Fruit fly (Drosophila melanogaster) whole organism, embryonic: ENCODE data around the gene par-6.
A peak's percentile ranks its signal among the peaks of the same experiment; 100 is the strongest.

Experiments
- Bteb2 ChIP-seq: fragments of 200-800 bp; sonication (Bioruptor generic); optimal IDR thresholded peaks from 2 replicates; lab custom pipeline; 2016; ENCODE audit warnings: missing biosample characterization, missing genetic modification characterization
- CG10274 ChIP-seq: fragments of 200-800 bp; sonication (Bioruptor generic); optimal IDR thresholded peaks from 3 replicates; lab custom pipeline; 2017; ENCODE audit warnings: missing biosample characterization, mild to moderate bottlenecking, missing genetic modification characterization
- CG10321 ChIP-seq: fragments of 200-800 bp; sonication (Bioruptor generic); IDR thresholded peaks from 2 replicates; pipeline ENCODE4 v1.3.6; 2022; ENCODE audit warnings: missing biosample characterization, missing genetic modification characterization
- CG10462 ChIP-seq: fragments of 200-800 bp; sonication (Bioruptor generic); optimal IDR thresholded peaks from 2 replicates; lab custom pipeline; 2016; ENCODE audit warnings: missing biosample characterization, missing genetic modification characterization
- CG11456 ChIP-seq: fragments of 200-800 bp; sonication (Bioruptor generic); IDR thresholded peaks from 3 replicates; pipeline ENCODE4 v1.3.6; 2022; ENCODE audit warnings: missing biosample characterization, missing genetic modification characterization
- CG1233 ChIP-seq: fragments of 200-800 bp; sonication (Bioruptor generic); optimal IDR thresholded peaks from 4 replicates; lab custom pipeline; 2018; ENCODE audit warnings: missing biosample characterization, mild to moderate bottlenecking, missing genetic modification characterization
- CG13287 ChIP-seq: fragments of 200-800 bp; sonication (Bioruptor generic); IDR thresholded peaks from 2 replicates; pipeline ENCODE4 v1.3.6; 2022; ENCODE audit warnings: missing biosample characterization, missing genetic modification characterization; ENCODE audit not compliant: partially characterized antibody
- CG15696 ChIP-seq: fragments of 200-800 bp; sonication (Bioruptor generic); optimal IDR thresholded peaks from 2 replicates; lab custom pipeline; 2019; ENCODE audit warnings: missing biosample characterization, mild to moderate bottlenecking, missing genetic modification characterization, moderate library complexity
- CG1647 ChIP-seq: fragments of 200-800 bp; sonication (Bioruptor generic); optimal IDR thresholded peaks from 3 replicates; lab custom pipeline; 2016; ENCODE audit warnings: missing biosample characterization, missing genetic modification characterization
- CG1792 ChIP-seq: fragments of 200-800 bp; sonication (Bioruptor generic); optimal IDR thresholded peaks from 2 replicates; lab custom pipeline; 2016; ENCODE audit warnings: missing biosample characterization, missing genetic modification characterization
- CG18599 ChIP-seq: fragments of 200-800 bp; sonication (Bioruptor generic); optimal IDR thresholded peaks from 3 replicates; lab custom pipeline; 2017; ENCODE audit warnings: missing biosample characterization, missing genetic modification characterization, mild to moderate bottlenecking, moderate library complexity, missing genetic modification reagents
- CG3163 ChIP-seq: fragments of 200-800 bp; sonication (Bioruptor generic); optimal IDR thresholded peaks from 3 replicates; lab custom pipeline; 2016; ENCODE audit warnings: missing biosample characterization, missing genetic modification characterization
- CG34376 ChIP-seq: fragments of 200-800 bp; sonication (Bioruptor generic); optimal IDR thresholded peaks from 2 replicates; lab custom pipeline; 2018; ENCODE audit warnings: missing biosample characterization, mild to moderate bottlenecking, missing genetic modification characterization
- CG4282 ChIP-seq: fragments of 200-800 bp; sonication (Bioruptor generic); optimal IDR thresholded peaks from 2 replicates; lab custom pipeline; 2016; ENCODE audit warnings: missing biosample characterization, missing genetic modification characterization
- CG4360 ChIP-seq: fragments of 200-800 bp; sonication (Bioruptor generic); IDR thresholded peaks from 2 replicates; pipeline ENCODE4 v1.3.6; 2022; ENCODE audit warnings: missing biosample characterization, missing genetic modification characterization
- CG43689 ChIP-seq: fragments of 200-800 bp; sonication (Bioruptor generic); IDR thresholded peaks from 2 replicates; pipeline ENCODE4 v1.3.6; 2022; ENCODE audit warnings: missing biosample characterization, missing genetic modification characterization
- CG6791 ChIP-seq: fragments of 200-800 bp; sonication (Bioruptor generic); IDR thresholded peaks from 3 replicates; pipeline ENCODE4 v1.3.6; 2022; ENCODE audit warnings: missing biosample characterization, missing genetic modification characterization; ENCODE audit not compliant: partially characterized antibody
- CG8089 ChIP-seq: fragments of 200-800 bp; sonication (Bioruptor generic); optimal IDR thresholded peaks from 3 replicates; lab custom pipeline; 2016; ENCODE audit warnings: missing biosample characterization, missing genetic modification characterization
- CG8478 ChIP-seq: fragments of >200 bp; optimal IDR thresholded peaks from 2 replicates; lab custom pipeline; 2018
- CG8944 ChIP-seq: fragments of 200-800 bp; sonication (Bioruptor generic); optimal IDR thresholded peaks from 3 replicates; lab custom pipeline; 2016; ENCODE audit warnings: missing biosample characterization, missing genetic modification characterization
- CG9817 ChIP-seq: fragments of 200-800 bp; sonication (Bioruptor generic); optimal IDR thresholded peaks from 2 replicates; lab custom pipeline; 2018; ENCODE audit warnings: missing biosample characterization, mild to moderate bottlenecking, missing genetic modification characterization, moderate library complexity
- CG9876 ChIP-seq: fragments of 200-800 bp; sonication (Bioruptor generic); optimal IDR thresholded peaks from 2 replicates; lab custom pipeline; 2016; ENCODE audit warnings: missing biosample characterization, missing genetic modification characterization
- Chrac-16 ChIP-seq: fragments of 200-800 bp; sonication (Bioruptor generic); optimal IDR thresholded peaks from 3 replicates; lab custom pipeline; 2016; ENCODE audit warnings: missing biosample characterization, missing genetic modification characterization
- D19B ChIP-seq: fragments of 200-800 bp; sonication (Bioruptor generic); optimal IDR thresholded peaks from 2 replicates; lab custom pipeline; 2017; ENCODE audit warnings: missing biosample characterization, mild to moderate bottlenecking, missing genetic modification characterization
- Eip74EF ChIP-seq, 2 experiments: fragments of 200-800 bp in 1 of 2; fragments of >200 bp in 1 of 2; sonication (Bioruptor generic) in 1 of 2; optimal IDR thresholded peaks; 2 replicates each; lab custom pipeline; 2017 to 2019; ENCODE audit warnings: missing biosample characterization in 2 of 2, missing genetic modification characterization in 2 of 2, mild to moderate bottlenecking in 1 of 2, moderate library complexity in 1 of 2
- Elba2 ChIP-seq: fragments of 200-800 bp; sonication (Bioruptor generic); optimal IDR thresholded peaks from 3 replicates; lab custom pipeline; 2016; ENCODE audit warnings: missing biosample characterization, missing genetic modification characterization
- Gsc ChIP-seq: fragments of 200-800 bp; sonication (Bioruptor generic); IDR thresholded peaks from 2 replicates; pipeline ENCODE4 v1.3.6; 2022; ENCODE audit warnings: missing biosample characterization, missing genetic modification characterization
- HLHmδ ChIP-seq: fragments of 200-800 bp; sonication (Bioruptor generic); optimal IDR thresholded peaks from 2 replicates; lab custom pipeline; 2018; ENCODE audit warnings: missing biosample characterization, mild to moderate bottlenecking, missing genetic modification characterization, moderate library complexity
- HmgD ChIP-seq: fragments of 200-800 bp; sonication (Bioruptor generic); optimal IDR thresholded peaks from 3 replicates; lab custom pipeline; 2016; ENCODE audit warnings: missing biosample characterization, missing genetic modification characterization
- Lhr ChIP-seq: fragments of 200-800 bp; sonication (Bioruptor generic); optimal IDR thresholded peaks from 3 replicates; lab custom pipeline; 2017; ENCODE audit warnings: mild to moderate bottlenecking, missing biosample characterization, missing genetic modification reagents, missing genetic modification characterization
- Poxn ChIP-seq: fragments of 200-800 bp; sonication (Bioruptor generic); IDR thresholded peaks from 2 replicates; pipeline ENCODE4 v1.3.6; 2022; ENCODE audit warnings: missing biosample characterization, missing genetic modification characterization
- Six4 ChIP-seq: fragments of 200-800 bp; sonication (Bioruptor generic); optimal IDR thresholded peaks from 2 replicates; lab custom pipeline; 2016; ENCODE audit warnings: missing biosample characterization, missing genetic modification characterization
- Sry-β ChIP-seq: fragments of 200-800 bp; sonication (Bioruptor generic); optimal IDR thresholded peaks from 2 replicates; lab custom pipeline; 2018; ENCODE audit warnings: missing biosample characterization, mild to moderate bottlenecking, missing genetic modification characterization, moderate library complexity
- Xbp1 ChIP-seq: fragments of 200-800 bp; sonication (Bioruptor generic); optimal IDR thresholded peaks from 3 replicates; lab custom pipeline; 2016; ENCODE audit warnings: missing biosample characterization, mild to moderate bottlenecking, missing genetic modification characterization
- al ChIP-seq: fragments of 200-800 bp; sonication (Bioruptor generic); IDR thresholded peaks from 2 replicates; pipeline ENCODE4 v1.3.6; 2022; ENCODE audit warnings: missing biosample characterization, missing genetic modification characterization
- amos ChIP-seq: fragments of 200-800 bp; sonication (Bioruptor generic); IDR thresholded peaks from 2 replicates; pipeline ENCODE4 v1.3.6; 2022; ENCODE audit warnings: missing biosample characterization, missing genetic modification characterization; ENCODE audit not compliant: partially characterized antibody
- ara ChIP-seq: fragments of 200-800 bp; sonication (Bioruptor generic); IDR thresholded peaks from 2 replicates; pipeline ENCODE4 v1.3.6; 2022; ENCODE audit warnings: missing biosample characterization, missing genetic modification characterization
- bbx ChIP-seq: fragments of 200-800 bp; sonication (Bioruptor generic); IDR thresholded peaks from 2 replicates; pipeline ENCODE4 v1.3.6; 2022; ENCODE audit warnings: missing biosample characterization, missing genetic modification characterization; ENCODE audit not compliant: partially characterized antibody
- dm ChIP-seq: fragments of 200-800 bp; sonication (Bioruptor generic); optimal IDR thresholded peaks from 3 replicates; lab custom pipeline; 2016; ENCODE audit warnings: missing biosample characterization, missing genetic modification characterization
- dmrt11E ChIP-seq: fragments of 200-800 bp; sonication (Bioruptor generic); optimal IDR thresholded peaks from 3 replicates; lab custom pipeline; 2018; ENCODE audit warnings: missing biosample characterization, mild to moderate bottlenecking, missing genetic modification characterization, moderate library complexity
- dmrt99B ChIP-seq: fragments of 200-800 bp; sonication (Bioruptor generic); optimal IDR thresholded peaks from 2 replicates; lab custom pipeline; 2018; ENCODE audit warnings: missing biosample characterization, mild to moderate bottlenecking, missing genetic modification characterization, moderate library complexity
- her ChIP-seq: fragments of 200-800 bp; sonication (Bioruptor generic); optimal IDR thresholded peaks from 2 replicates; lab custom pipeline; 2016; ENCODE audit warnings: missing biosample characterization, missing genetic modification characterization
- lmd ChIP-seq: fragments of 200-800 bp; sonication (Bioruptor generic); IDR thresholded peaks from 2 replicates; pipeline ENCODE4 v1.3.6; 2022; ENCODE audit warnings: missing biosample characterization, missing genetic modification characterization
- mam ChIP-seq: fragments of 200-800 bp; sonication (Bioruptor generic); optimal IDR thresholded peaks from 3 replicates; lab custom pipeline; 2016; ENCODE audit warnings: missing biosample characterization, missing genetic modification characterization
- onecut ChIP-seq: fragments of 200-800 bp; sonication (Bioruptor generic); IDR thresholded peaks from 2 replicates; pipeline ENCODE4 v1.3.6; 2022; ENCODE audit warnings: missing biosample characterization, missing genetic modification characterization
- sens-2 ChIP-seq: fragments of 200-800 bp; sonication (Bioruptor generic); IDR thresholded peaks from 2 replicates; pipeline ENCODE4 v1.3.6; 2022; ENCODE audit warnings: missing biosample characterization, missing genetic modification characterization
- slou ChIP-seq: fragments of 200-800 bp; sonication (Bioruptor generic); optimal IDR thresholded peaks from 3 replicates; lab custom pipeline; 2016; ENCODE audit warnings: missing biosample characterization, missing genetic modification characterization
- tx ChIP-seq: fragments of 200-800 bp; sonication (Bioruptor generic); optimal IDR thresholded peaks from 2 replicates; lab custom pipeline; 2016; ENCODE audit warnings: missing biosample characterization, missing genetic modification characterization
- wdn ChIP-seq: fragments of 200-800 bp; sonication (Bioruptor generic); IDR thresholded peaks from 2 replicates; pipeline ENCODE4 v1.3.6; 2022; ENCODE audit warnings: missing biosample characterization, missing genetic modification characterization
- yki ChIP-seq: fragments of >200 bp; optimal IDR thresholded peaks from 3 replicates; lab custom pipeline; 2018
- zen2 ChIP-seq: fragments of 200-800 bp; sonication (Bioruptor generic); IDR thresholded peaks from 3 replicates; pipeline ENCODE4 v1.3.6; 2022; ENCODE audit warnings: missing biosample characterization, missing genetic modification characterization; ENCODE audit not compliant: partially characterized antibody
- zfh2 ChIP-seq: fragments of 200-800 bp; sonication (Bioruptor generic); optimal IDR thresholded peaks from 2 replicates; lab custom pipeline; 2016; ENCODE audit warnings: missing biosample characterization, missing genetic modification characterization

par-6 gene

DNA sequence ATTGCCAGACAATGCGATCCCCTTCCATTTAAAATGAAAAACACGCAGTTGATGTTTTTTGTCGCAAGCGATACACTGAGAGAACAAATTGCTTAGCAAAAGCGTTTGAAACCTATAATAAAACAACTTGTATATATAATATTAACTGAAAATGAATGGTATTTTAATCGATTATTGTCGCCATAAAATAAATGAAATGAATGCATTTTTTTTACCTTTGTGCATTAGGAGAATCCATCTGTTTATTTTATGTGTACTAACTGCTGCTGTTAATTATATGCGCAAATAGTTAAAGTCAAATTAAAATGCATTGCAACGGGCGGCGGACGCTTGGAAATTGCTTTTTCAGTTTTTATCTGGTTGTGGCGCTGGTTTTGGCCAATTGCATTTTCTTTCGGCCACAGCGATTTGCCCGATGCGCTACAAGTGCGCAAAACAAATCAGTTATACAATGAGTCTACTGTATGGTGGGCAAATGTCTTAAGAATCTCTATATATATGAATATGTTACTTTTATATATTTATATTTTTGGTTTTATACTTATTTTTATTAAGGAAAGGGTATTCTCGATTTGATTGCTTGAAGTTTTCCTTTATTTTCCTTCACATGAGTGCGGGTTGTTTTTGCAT is 23.5 kb downstream of the par-6 start (continued):
- TF ChIP-seq CG1233 (GFP tag; lab: Kevin White, UChicago) (no peak), Sry-β (no peak), mam (GFP tag; lab: Kevin White, UChicago) (no peak), dm (GFP tag; lab: Kevin White, UChicago) (no peak), dmrt99B (tag; lab: Kevin White, UChicago) (peak; percentile 65), Gsc (GFP tag; lab: Robert Waterston, UW) (no peak), CG11456 (GFP tag; lab: Robert Waterston, UW) (no peak), Chrac-16 (GFP tag; lab: Kevin White, UChicago) (no peak), CG9817 (tag; lab: Kevin White, UChicago) (no peak), Elba2 (GFP tag; lab: Kevin White, UChicago) (no peak), CG13287 (GFP tag; lab: Robert Waterston, UW) (no peak), Six4 (no peak), HLHmδ (no peak), CG8944 (GFP tag; lab: Kevin White, UChicago) (no peak), CG9876 (GFP tag; lab: Kevin White, UChicago) (no peak), Lhr (GFP tag; lab: Kevin White, UChicago) (no peak), CG4282 (GFP tag; lab: Kevin White, UChicago) (no peak), sens-2 (no peak), CG1647 (GFP tag; lab: Kevin White, UChicago) (no peak), onecut (GFP tag; lab: Robert Waterston, UW) (no peak), dmrt11E (tag; lab: Kevin White, UChicago) (peak; percentile 23), Poxn (GFP tag; lab: Robert Waterston, UW) (no peak), Bteb2 (no peak), HmgD (GFP tag; lab: Kevin White, UChicago) (no peak), slou (GFP tag; lab: Kevin White, UChicago) (no peak), CG6791 (GFP tag; lab: Robert Waterston, UW) (no peak), zen2 (GFP tag; lab: Robert Waterston, UW) (no peak), ara (GFP tag; lab: Robert Waterston, UW) (no peak), CG3163 (no peak), CG18599 (no peak), CG8089 (GFP tag; lab: Kevin White, UChicago) (no peak), yki (lab: Kevin White, UChicago) (no peak), amos (GFP tag; lab: Robert Waterston, UW) (no peak), bbx (GFP tag; lab: Robert Waterston, UW) (no peak), tx (GFP tag; lab: Kevin White, UChicago) (no peak), Eip74EF (GFP tag; optimal IDR thresholded peaks at IDR 0.05; lab: Kevin White, UChicago) (no peak), CG1792 (GFP tag; lab: Kevin White, UChicago) (no peak), Xbp1 (GFP tag; lab: Kevin White, UChicago) (no peak), al (0 out of 2 replicates have a peak, but pooled peaks have one; percentile 13), CG15696 (no peak), CG43689 (GFP tag; lab: Robert Waterston, UW) (no peak), CG10462 (GFP tag; lab: Kevin White, UChicago) (no peak), wdn (GFP tag; lab: Robert Waterston, UW) (no peak), CG10321 (no peak), CG10274 (GFP tag; lab: Kevin White, UChicago) (peak; percentile 70), lmd (GFP tag; lab: Robert Waterston, UW) (peak; percentile 30; the same call in 1 of the 2 replicates), D19B (GFP tag; lab: Kevin White, UChicago) (no peak), CG34376 (no peak), CG8478 (lab: Kevin White, UChicago) (no peak), her (GFP tag; lab: Kevin White, UChicago) (no peak), CG4360 (GFP tag; lab: Robert Waterston, UW) (no peak), zfh2 (no peak)
